Worm (Caenorhabditis elegans) whole organism, L1 larva: Measurements from ENCODE around the gene nac-1.

Experiments
- blmp-1 ChIP-seq: fragments of 150-350 bp; optimal IDR thresholded peaks from 2 replicates; lab custom pipeline; 2014; ENCODE audit warnings: missing biosample characterization, missing genetic modification characterization
- lin-39 ChIP-seq: fragments of 150-350 bp; optimal IDR thresholded peaks from 2 replicates; lab custom pipeline; 2014; ENCODE audit warnings: missing biosample characterization, missing genetic modification reagents, missing genetic modification characterization
- lsy-2 ChIP-seq, 2 experiments: fragments of 150-350 bp; optimal IDR thresholded peaks; 2 replicates each; lab custom pipeline; 2014; ENCODE audit warnings: missing biosample characterization in 2 of 2, missing genetic modification characterization in 2 of 2
- mdl-1 ChIP-seq, 2 experiments: fragments of 150-350 bp; optimal IDR thresholded peaks; 2 replicates each; lab custom pipeline; 2014 to 2017; ENCODE audit warnings: missing biosample characterization in 2 of 2, missing genetic modification characterization in 2 of 2, inconsistent platforms in 1 of 2
- nhr-12 ChIP-seq: sonication (generic microtip); optimal IDR thresholded peaks from 2 replicates; lab custom pipeline; 2017; ENCODE audit warnings: missing biosample characterization, missing genetic modification characterization
- nhr-77 ChIP-seq: fragments of 150-350 bp; optimal IDR thresholded peaks from 2 replicates; lab custom pipeline; 2014; ENCODE audit warnings: missing biosample characterization, missing genetic modification characterization
- pag-3 ChIP-seq: sonication (generic microtip); optimal IDR thresholded peaks from 2 replicates; lab custom pipeline; 2017; ENCODE audit warnings: missing genetic modification characterization, mild to moderate bottlenecking, missing compliant biosample characterization, antibody characterized with exemption, borderline replicate concordance; ENCODE audit not compliant: insufficient read depth

DNA sequence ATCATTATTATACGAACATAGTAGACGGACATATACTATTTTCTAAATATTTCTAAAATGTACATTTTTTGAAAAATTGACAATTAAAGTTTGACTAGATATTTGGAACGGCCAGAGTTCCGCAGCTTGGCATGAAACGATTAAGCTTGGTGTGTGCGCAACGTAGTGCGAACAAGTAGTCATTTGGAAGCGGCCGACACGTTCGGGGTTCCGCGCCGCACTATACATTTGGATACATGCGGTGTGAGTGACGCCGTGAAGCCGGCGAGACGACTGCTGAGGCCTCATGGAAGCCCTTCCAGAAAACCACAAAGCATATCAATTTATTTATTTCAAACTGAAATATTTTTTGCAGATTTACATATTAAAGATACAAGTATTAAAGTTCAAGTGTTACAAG, 43.2 kb downstream of the nac-1 start:
- TF ChIP-seq mdl-1 (tag; optimal IDR thresholded peaks at IDR 0.05; lab: Kevin White, UChicago) = no peak
- TF ChIP-seq lsy-2 (tag; optimal IDR thresholded peaks at IDR 0.05; lab: Kevin White, UChicago) = no peak
- TF ChIP-seq blmp-1 (tag; lab: Kevin White, UChicago) = no peak
- no peak for TF ChIP-seq nhr-12 (tag; lab: Kevin White, UChicago)
- no peak for TF ChIP-seq lin-39 (tag; lab: Kevin White, UChicago)
- no peak for TF ChIP-seq nhr-77
- TF ChIP-seq pag-3 (tag; lab: Kevin White, UChicago) = no peak
